Fruit fly (Drosophila melanogaster) whole organism, embryonic: Measurements from ENCODE around the gene CG31321.

Experiments used
- ATbp ChIP-seq: fragments of 200-800 bp; sonication (Bioruptor generic); optimal IDR thresholded peaks from 2 replicates; lab custom pipeline; 2017; ENCODE audit warnings: missing biosample characterization, mild to moderate bottlenecking, missing genetic modification characterization, missing genetic modification reagents
- Antp ChIP-seq: fragments of 200-800 bp; sonication (Bioruptor generic); optimal IDR thresholded peaks from 3 replicates; lab custom pipeline; 2016; ENCODE audit warnings: missing biosample characterization, missing genetic modification characterization
- Awh ChIP-seq: fragments of 200-800 bp; sonication (Bioruptor generic); IDR thresholded peaks from 2 replicates; pipeline ENCODE4, ENCODE4 v1.3.6; 2022; ENCODE audit warnings: missing biosample characterization, missing genetic modification characterization
- B-H1 ChIP-seq: fragments of 200-800 bp; sonication (Bioruptor generic); IDR thresholded peaks from 3 replicates; pipeline ENCODE4 v1.3.6; 2022; ENCODE audit warnings: missing biosample characterization, missing genetic modification characterization
- Bdp1 ChIP-seq: fragments of 200-800 bp; sonication (Bioruptor generic); optimal IDR thresholded peaks from 3 replicates; lab custom pipeline; 2016; ENCODE audit warnings: missing biosample characterization, missing genetic modification characterization
- Blimp-1 ChIP-seq: fragments of 200-800 bp; sonication (Bioruptor generic); optimal IDR thresholded peaks from 3 replicates; lab custom pipeline; 2018; ENCODE audit warnings: missing biosample characterization, missing genetic modification characterization, mild to moderate bottlenecking, moderate library complexity, missing genetic modification reagents
- CG12299 ChIP-seq: fragments of 200-800 bp; sonication (Bioruptor generic); optimal IDR thresholded peaks from 2 replicates; lab custom pipeline; 2018; ENCODE audit warnings: missing biosample characterization, mild to moderate bottlenecking, missing genetic modification characterization
- CG1233 ChIP-seq: fragments of 200-800 bp; sonication (Bioruptor generic); optimal IDR thresholded peaks from 4 replicates; lab custom pipeline; 2018; ENCODE audit warnings: missing biosample characterization, mild to moderate bottlenecking, missing genetic modification characterization
- CG1529 ChIP-seq: fragments of 200-800 bp; sonication (Bioruptor generic); optimal IDR thresholded peaks from 3 replicates; lab custom pipeline; 2018; ENCODE audit warnings: missing biosample characterization, missing genetic modification characterization
- CG15514 ChIP-seq: fragments of 200-800 bp; sonication (Bioruptor generic); optimal IDR thresholded peaks from 3 replicates; lab custom pipeline; 2017; ENCODE audit warnings: missing biosample characterization, missing genetic modification characterization, mild to moderate bottlenecking, moderate library complexity, missing genetic modification reagents
- CG1603 ChIP-seq: fragments of 200-800 bp; sonication (Bioruptor generic); optimal IDR thresholded peaks from 2 replicates; lab custom pipeline; 2019; ENCODE audit warnings: missing biosample characterization, mild to moderate bottlenecking, missing genetic modification characterization, moderate library complexity
- CG17912 ChIP-seq: fragments of 200-800 bp; sonication (Bioruptor generic); optimal IDR thresholded peaks from 2 replicates; lab custom pipeline; 2018; ENCODE audit warnings: missing biosample characterization, mild to moderate bottlenecking, missing genetic modification characterization
- CG18619 ChIP-seq: fragments of 200-800 bp; sonication (Bioruptor generic); optimal IDR thresholded peaks from 3 replicates; lab custom pipeline; 2017; ENCODE audit warnings: missing biosample characterization, mild to moderate bottlenecking, missing genetic modification characterization
- CG2712 ChIP-seq: fragments of 200-800 bp; optimal IDR thresholded peaks from 3 replicates; lab custom pipeline; 2019; ENCODE audit warnings: missing biosample characterization, mild to moderate bottlenecking, missing genetic modification characterization, moderate library complexity
- CG30431 ChIP-seq: fragments of 200-800 bp; sonication (Bioruptor generic); optimal IDR thresholded peaks from 2 replicates; lab custom pipeline; 2017; ENCODE audit warnings: missing biosample characterization, missing genetic modification characterization
- CG32772 ChIP-seq: fragments of 200-800 bp; sonication (Bioruptor generic); IDR thresholded peaks from 2 replicates; pipeline ENCODE4 v1.3.6; 2022; ENCODE audit warnings: missing biosample characterization, missing genetic modification characterization
- CG3281 ChIP-seq: fragments of 200-800 bp; sonication (Bioruptor generic); optimal IDR thresholded peaks from 3 replicates; lab custom pipeline; 2017; ENCODE audit warnings: missing biosample characterization, mild to moderate bottlenecking, missing genetic modification characterization
- CG34376 ChIP-seq: fragments of 200-800 bp; sonication (Bioruptor generic); optimal IDR thresholded peaks from 2 replicates; lab custom pipeline; 2018; ENCODE audit warnings: missing biosample characterization, mild to moderate bottlenecking, missing genetic modification characterization
- CG4854 ChIP-seq: fragments of 200-800 bp; sonication (Bioruptor generic); optimal IDR thresholded peaks from 2 replicates; lab custom pipeline; 2016; ENCODE audit warnings: missing biosample characterization, missing genetic modification characterization, inconsistent platforms
- CG6254 ChIP-seq: fragments of 200-800 bp; sonication (Bioruptor generic); optimal IDR thresholded peaks from 3 replicates; lab custom pipeline; 2017; ENCODE audit warnings: mild to moderate bottlenecking, missing biosample characterization, missing genetic modification reagents, missing genetic modification characterization
- CG7357 ChIP-seq: fragments of 200-800 bp; sonication (Bioruptor generic); IDR thresholded peaks from 3 replicates; pipeline ENCODE4 v1.3.6; 2022; ENCODE audit warnings: missing biosample characterization, missing genetic modification characterization
- CG8089 ChIP-seq: fragments of 200-800 bp; sonication (Bioruptor generic); optimal IDR thresholded peaks from 3 replicates; lab custom pipeline; 2016; ENCODE audit warnings: missing biosample characterization, missing genetic modification characterization
- CG9437 ChIP-seq: fragments of 200-800 bp; sonication (Bioruptor generic); optimal IDR thresholded peaks from 2 replicates; lab custom pipeline; 2018; ENCODE audit warnings: missing biosample characterization, mild to moderate bottlenecking, missing genetic modification characterization
- CG9727 ChIP-seq: fragments of 200-800 bp; sonication (Bioruptor generic); optimal IDR thresholded peaks from 3 replicates; lab custom pipeline; 2017; ENCODE audit warnings: missing biosample characterization, mild to moderate bottlenecking, missing genetic modification characterization
- Chrac-16 ChIP-seq: fragments of 200-800 bp; sonication (Bioruptor generic); optimal IDR thresholded peaks from 3 replicates; lab custom pipeline; 2016; ENCODE audit warnings: missing biosample characterization, missing genetic modification characterization
- CrebB ChIP-seq: fragments of 200-800 bp; sonication (Bioruptor generic); optimal IDR thresholded peaks from 3 replicates; lab custom pipeline; 2018; ENCODE audit warnings: missing biosample characterization, mild to moderate bottlenecking, missing genetic modification characterization
- Meics ChIP-seq: fragments of 200-800 bp; sonication (Bioruptor generic); optimal IDR thresholded peaks from 2 replicates; lab custom pipeline; 2017; ENCODE audit warnings: missing biosample characterization, mild to moderate bottlenecking, missing genetic modification characterization
- NK7.1 ChIP-seq: fragments of 200-800 bp; sonication (Bioruptor generic); optimal IDR thresholded peaks from 3 replicates; lab custom pipeline; 2016; ENCODE audit warnings: missing biosample characterization, missing genetic modification characterization
- PHDP ChIP-seq: fragments of 200-800 bp; sonication (Bioruptor generic); optimal IDR thresholded peaks from 3 replicates; lab custom pipeline; 2018; ENCODE audit warnings: missing biosample characterization, mild to moderate bottlenecking, missing genetic modification characterization, moderate library complexity
- Sox100B ChIP-seq: fragments of 200-800 bp; sonication (Bioruptor generic); optimal IDR thresholded peaks from 3 replicates; lab custom pipeline; 2018; ENCODE audit warnings: missing biosample characterization, mild to moderate bottlenecking, missing genetic modification characterization
- Trl ChIP-seq, 3 experiments: fragments of >200 bp in 2 of 3; fragments of 200-800 bp in 1 of 3; sonication (Bioruptor generic) in 1 of 3; optimal IDR thresholded peaks; 2 replicates in 1 of 3; 3 replicates in 2 of 3; lab custom pipeline; 2016 to 2017; ENCODE audit warnings: missing biosample characterization in 1 of 3, missing genetic modification characterization in 1 of 3
- aop ChIP-seq: fragments of 200-800 bp; sonication (Bioruptor generic); IDR thresholded peaks from 2 replicates; pipeline ENCODE4 v1.3.6; 2022; ENCODE audit warnings: missing biosample characterization, missing genetic modification characterization
- ase ChIP-seq: fragments of 200-800 bp; sonication (Bioruptor generic); IDR thresholded peaks from 3 replicates; pipeline ENCODE4 v1.3.6; 2022; ENCODE audit warnings: missing biosample characterization, missing genetic modification characterization
- da ChIP-seq: fragments of 200-800 bp; sonication (Bioruptor generic); optimal IDR thresholded peaks from 2 replicates; lab custom pipeline; 2016; ENCODE audit warnings: missing biosample characterization, missing genetic modification characterization
- disco-r ChIP-seq: fragments of 200-800 bp; sonication (Bioruptor generic); optimal IDR thresholded peaks from 2 replicates; lab custom pipeline; 2016; ENCODE audit warnings: missing biosample characterization, missing genetic modification characterization
- emc ChIP-seq: fragments of 200-800 bp; sonication (Bioruptor generic); optimal IDR thresholded peaks from 2 replicates; lab custom pipeline; 2016; ENCODE audit warnings: missing biosample characterization, missing genetic modification characterization
- ems ChIP-seq: fragments of 200-800 bp; sonication (Bioruptor generic); optimal IDR thresholded peaks from 3 replicates; lab custom pipeline; 2016; ENCODE audit warnings: missing biosample characterization, missing genetic modification characterization
- fd102C ChIP-seq: fragments of 200-800 bp; sonication (Bioruptor generic); optimal IDR thresholded peaks from 2 replicates; lab custom pipeline; 2018; ENCODE audit warnings: missing biosample characterization, mild to moderate bottlenecking, missing genetic modification characterization, moderate library complexity
- fd96Cb ChIP-seq: fragments of 200-800 bp; sonication (Bioruptor generic); optimal IDR thresholded peaks from 2 replicates; lab custom pipeline; 2018; ENCODE audit warnings: missing biosample characterization, mild to moderate bottlenecking, missing genetic modification characterization, moderate library complexity
- gro ChIP-seq: fragments of 200-800 bp; sonication (Bioruptor generic); optimal IDR thresholded peaks from 2 replicates; lab custom pipeline; 2016; ENCODE audit warnings: missing biosample characterization, missing genetic modification characterization
- gsb ChIP-seq: fragments of 200-800 bp; sonication (Bioruptor generic); IDR thresholded peaks from 2 replicates; pipeline ENCODE4 v1.3.6; 2022; ENCODE audit warnings: missing biosample characterization, missing genetic modification characterization
- ken ChIP-seq: fragments of 200-800 bp; sonication (Bioruptor generic); IDR thresholded peaks from 3 replicates; pipeline ENCODE4 v1.3.6; 2022; ENCODE audit warnings: missing biosample characterization, missing genetic modification characterization
- lmd ChIP-seq: fragments of 200-800 bp; sonication (Bioruptor generic); IDR thresholded peaks from 2 replicates; pipeline ENCODE4 v1.3.6; 2022; ENCODE audit warnings: missing biosample characterization, missing genetic modification characterization
- mam ChIP-seq: fragments of 200-800 bp; sonication (Bioruptor generic); optimal IDR thresholded peaks from 3 replicates; lab custom pipeline; 2016; ENCODE audit warnings: missing biosample characterization, missing genetic modification characterization
- pros ChIP-seq: fragments of 200-800 bp; sonication (Bioruptor generic); optimal IDR thresholded peaks from 3 replicates; lab custom pipeline; 2019; ENCODE audit warnings: missing biosample characterization, mild to moderate bottlenecking, missing genetic modification characterization, moderate library complexity
- ro ChIP-seq: fragments of 200-800 bp; sonication (Bioruptor generic); IDR thresholded peaks from 2 replicates; pipeline ENCODE4 v1.3.6; 2022; ENCODE audit warnings: missing biosample characterization, missing genetic modification characterization
- tio ChIP-seq: fragments of 200-800 bp; sonication (Bioruptor generic); optimal IDR thresholded peaks from 2 replicates; lab custom pipeline; 2017; ENCODE audit warnings: missing biosample characterization, missing genetic modification characterization, inconsistent platforms
- ttk ChIP-seq: fragments of 200-800 bp; sonication (Bioruptor generic); IDR thresholded peaks from 2 replicates; pipeline ENCODE4 v2.1.2; 2022; ENCODE audit warnings: missing biosample characterization, missing genetic modification characterization
- twi ChIP-seq: fragments of 200-800 bp; optimal IDR thresholded peaks from 2 replicates; lab custom pipeline; 2019; ENCODE audit warnings: missing biosample characterization, mild to moderate bottlenecking, missing genetic modification characterization, moderate library complexity
- vnd ChIP-seq: fragments of 200-800 bp; sonication (Bioruptor generic); IDR thresholded peaks from 3 replicates; pipeline ENCODE4 v1.3.6; 2022; ENCODE audit warnings: missing biosample characterization, missing genetic modification characterization; ENCODE audit not compliant: partially characterized antibody

The CG31321 gene

DNA sequence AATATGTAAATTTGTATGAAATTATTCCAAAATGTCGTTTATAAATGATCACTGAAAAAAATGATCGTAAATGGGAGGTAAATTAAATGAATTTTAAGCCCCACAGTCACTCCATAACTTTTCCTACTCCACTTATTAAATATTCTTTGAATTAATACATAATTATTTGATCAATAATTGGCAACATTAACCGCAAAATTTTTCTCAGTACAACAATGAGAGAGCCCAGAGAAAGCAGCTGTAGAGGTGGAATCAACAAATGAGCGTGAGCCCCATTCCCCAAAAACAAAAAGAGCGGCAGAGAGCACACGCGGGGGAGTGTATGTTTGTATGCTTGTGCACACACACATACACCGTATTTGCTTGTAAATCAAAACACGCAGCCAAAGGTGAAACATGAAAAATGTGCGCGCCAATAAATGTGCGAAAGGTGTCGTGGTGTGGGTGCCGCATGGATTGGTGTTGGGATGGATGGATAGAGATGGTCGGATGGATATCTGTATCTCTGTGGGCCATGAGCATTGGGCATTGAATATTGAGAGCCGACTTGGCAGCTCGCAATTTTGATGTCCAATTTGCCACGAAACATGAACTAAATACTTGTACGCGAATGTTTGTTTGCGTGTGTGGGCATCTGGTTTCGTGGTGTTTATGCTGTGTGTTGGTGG, 26.3 kb upstream of the CG31321 start (continued):
- TF ChIP-seq CG9437 (GFP tag; lab: Kevin White, UChicago) = peak; percentile 95
- peak; percentile 94 for TF ChIP-seq gro (GFP tag; lab: Kevin White, UChicago)
- TF ChIP-seq ttk = no peak
- TF ChIP-seq CG8089 = peak; percentile 89
- TF ChIP-seq Chrac-16 = peak; percentile 99
- peak; percentile 24 for TF ChIP-seq pros
- TF ChIP-seq ken (GFP tag; lab: Robert Waterston, UW) = no peak
- peak; percentile 99 for TF ChIP-seq CG3281 (GFP tag; lab: Kevin White, UChicago)
- peak; percentile 98 for TF ChIP-seq CG18619 (GFP tag; lab: Kevin White, UChicago)
- TF ChIP-seq Trl (optimal IDR thresholded peaks at IDR 0.05; lab: Kevin White, UChicago) = peak; percentile 87 to 95
- TF ChIP-seq Trl (GFP tag; optimal IDR thresholded peaks at IDR 0.05; lab: Kevin White, UChicago) = peak; percentile 88
- peak; percentile 89 for TF ChIP-seq Bdp1 (GFP tag; lab: Kevin White, UChicago)
- no peak for TF ChIP-seq CG32772 (GFP tag; lab: Robert Waterston, UW)
- TF ChIP-seq PHDP = peak; percentile 99
- peak; percentile 87 for TF ChIP-seq da (GFP tag; lab: Kevin White, UChicago)
- peak; percentile 99 for TF ChIP-seq CG9727 (GFP tag; lab: Kevin White, UChicago)
- TF ChIP-seq ro (GFP tag; lab: Robert Waterston, UW) = no peak
- peak; percentile 99 for TF ChIP-seq fd96Cb
- TF ChIP-seq gsb (GFP tag; lab: Robert Waterston, UW) = no peak
- TF ChIP-seq NK7.1 = peak; percentile 60
- TF ChIP-seq CG30431 = peak; percentile 96
- peak; percentile 98 for TF ChIP-seq Sox100B
- TF ChIP-seq CG34376 (GFP tag; lab: Kevin White, UChicago) = peak; percentile 92
- peak; percentile 91 for TF ChIP-seq ems (GFP tag; lab: Kevin White, UChicago)
- TF ChIP-seq CG4854 = peak; percentile 96
- no peak for TF ChIP-seq Awh (GFP tag; lab: Robert Waterston, UW)
- peak; percentile 75 for TF ChIP-seq fd102C (GFP tag; lab: Kevin White, UChicago)
- peak; percentile 98 for TF ChIP-seq CrebB (tag; lab: Kevin White, UChicago)
- TF ChIP-seq ase (GFP tag; lab: Robert Waterston, UW) = no peak
- TF ChIP-seq CG17912 (GFP tag; lab: Kevin White, UChicago) = peak; percentile 93
- no peak for TF ChIP-seq vnd (GFP tag; lab: Robert Waterston, UW)
- TF ChIP-seq CG1603 = peak; percentile 97
- peak; percentile 95 for TF ChIP-seq CG6254 (GFP tag; lab: Kevin White, UChicago)
- TF ChIP-seq CG15514 = peak; percentile 93
- TF ChIP-seq lmd (GFP tag; lab: Robert Waterston, UW) = no peak
- peak; percentile 90 for TF ChIP-seq disco-r (GFP tag; lab: Kevin White, UChicago)
- TF ChIP-seq Meics (GFP tag; lab: Kevin White, UChicago) = peak; percentile 99
- TF ChIP-seq twi (tag; lab: Kevin White, UChicago) = peak; percentile 94
- TF ChIP-seq CG1529 (GFP tag; lab: Kevin White, UChicago) = peak; percentile 98
- TF ChIP-seq B-H1 (GFP tag; lab: Robert Waterston, UW) = no peak
- peak; percentile 89 for TF ChIP-seq emc (GFP tag; lab: Kevin White, UChicago)
- TF ChIP-seq Antp (GFP tag; lab: Kevin White, UChicago) = peak; percentile 76
- no peak for TF ChIP-seq aop (GFP tag; lab: Robert Waterston, UW)
- peak; percentile 98 for TF ChIP-seq CG1233 (GFP tag; lab: Kevin White, UChicago)
- peak; percentile 98 for TF ChIP-seq ATbp (GFP tag; lab: Kevin White, UChicago)
- TF ChIP-seq CG7357 (GFP tag; lab: Robert Waterston, UW) = peak; percentile 96
- peak; percentile 95 for TF ChIP-seq mam
- peak; percentile 98 for TF ChIP-seq Blimp-1
- TF ChIP-seq CG12299 (tag; lab: Kevin White, UChicago) = peak; percentile 98
- TF ChIP-seq CG2712 (tag; lab: Kevin White, UChicago) = peak; percentile 99
- peak; percentile 98 for TF ChIP-seq tio (GFP tag; lab: Kevin White, UChicago)
